Worm (Caenorhabditis elegans) whole organism, L1 larva: ENCODE results near the gene C06A12.3.

Experiments used
- C16A3.4 ChIP-seq: fragments of 150-350 bp; optimal IDR thresholded peaks from 2 replicates; lab custom pipeline; 2014; ENCODE audit warnings: missing biosample characterization, missing genetic modification characterization
- Y116A8C.19 ChIP-seq: sonication (generic microtip); optimal IDR thresholded peaks from 2 replicates; lab custom pipeline; 2016; ENCODE audit warnings: missing compliant biosample characterization, missing genetic modification characterization, borderline replicate concordance
- aly-2 ChIP-seq: fragments of 150-350 bp; optimal IDR thresholded peaks from 2 replicates; lab custom pipeline; 2014; ENCODE audit warnings: missing biosample characterization, missing genetic modification characterization
- blmp-1 ChIP-seq: fragments of 150-350 bp; optimal IDR thresholded peaks from 2 replicates; lab custom pipeline; 2014; ENCODE audit warnings: missing biosample characterization, missing genetic modification characterization
- ceh-8 ChIP-seq: fragments of 200-800 bp; sonication (Bioruptor generic); optimal IDR thresholded peaks from 2 replicates; lab custom pipeline; 2018; ENCODE audit warnings: mild to moderate bottlenecking, missing genetic modification characterization, moderate library complexity, missing compliant biosample characterization
- ceh-82 ChIP-seq, 3 experiments: fragments of 150-350 bp in 1 of 3; sonication (generic microtip) in 2 of 3; optimal IDR thresholded peaks; 2 replicates each; lab custom pipeline; 2014 to 2017; ENCODE audit warnings: missing biosample characterization in 3 of 3, missing genetic modification characterization in 3 of 3
- ceh-88 ChIP-seq: fragments of 200-800 bp; sonication (Bioruptor generic); IDR thresholded peaks from 2 replicates; pipeline ENCODE4 v1.3.6; 2022; ENCODE audit warnings: missing genetic modification characterization, missing compliant biosample characterization
- ceh-90 ChIP-seq: sonication (generic microtip); optimal IDR thresholded peaks from 2 replicates; lab custom pipeline; 2016; ENCODE audit warnings: missing genetic modification characterization, missing compliant biosample characterization
- dpl-1 ChIP-seq, 3 experiments: fragments of 150-350 bp in 2 of 3; sonication (generic microtip) in 1 of 3; optimal IDR thresholded peaks; 2 replicates each; lab custom pipeline; 2014 to 2017; ENCODE audit warnings: missing biosample characterization in 3 of 3, missing genetic modification characterization in 3 of 3, missing genetic modification reagents in 3 of 3
- dsc-1 ChIP-seq: sonication (generic microtip); optimal IDR thresholded peaks from 2 replicates; lab custom pipeline; 2016; ENCODE audit warnings: mild to moderate bottlenecking, missing genetic modification characterization, missing compliant biosample characterization
- efl-1 ChIP-seq, 4 experiments: fragments of 150-350 bp; optimal IDR thresholded peaks in 3 of 4; peaks in 1 of 4; 1 replicate in 1 of 4; 2 replicates in 3 of 4; lab custom pipeline; 2014; ENCODE audit warnings: missing biosample characterization in 2 of 4, missing genetic modification characterization in 2 of 4, missing genetic modification reagents in 2 of 4
- egl-27 ChIP-seq, 2 experiments: fragments of 150-350 bp in 1 of 2; sonication (generic microtip); optimal IDR thresholded peaks; 3 replicates each; lab custom pipeline; 2017 to 2018; ENCODE audit warnings: missing biosample characterization in 2 of 2, missing genetic modification characterization in 2 of 2, missing genetic modification reagents in 2 of 2
- elt-2 ChIP-seq: sonication (generic microtip); optimal IDR thresholded peaks from 2 replicates; lab custom pipeline; 2016; ENCODE audit warnings: missing genetic modification characterization, mild to moderate bottlenecking, inconsistent platforms, missing compliant biosample characterization, missing genetic modification reagents
- irx-1 ChIP-seq: sonication (generic microtip); optimal IDR thresholded peaks from 2 replicates; lab custom pipeline; 2016; ENCODE audit warnings: missing genetic modification characterization, missing compliant biosample characterization
- isw-1 ChIP-seq: fragments of 200-800 bp; sonication (Bioruptor generic); IDR thresholded peaks from 2 replicates; pipeline ENCODE4 v1.3.6; 2022; ENCODE audit warnings: missing genetic modification characterization, missing compliant biosample characterization
- lin-15B ChIP-seq: fragments of 150-350 bp; sonication (generic microtip); optimal IDR thresholded peaks from 3 replicates; lab custom pipeline; 2014; ENCODE audit warnings: missing biosample characterization, missing genetic modification characterization
- lin-35 ChIP-seq, 2 experiments: fragments of 150-350 bp; optimal IDR thresholded peaks; 2 replicates each; lab custom pipeline; 2014; ENCODE audit warnings: missing biosample characterization in 2 of 2, missing genetic modification characterization in 2 of 2, missing genetic modification reagents in 2 of 2
- lsy-2 ChIP-seq, 2 experiments: fragments of 150-350 bp; optimal IDR thresholded peaks; 2 replicates each; lab custom pipeline; 2014; ENCODE audit warnings: missing biosample characterization in 2 of 2, missing genetic modification characterization in 2 of 2
- mab-9 ChIP-seq: fragments of 200-800 bp; sonication (Bioruptor generic); IDR thresholded peaks from 2 replicates; pipeline ENCODE4 v1.3.6; 2022; ENCODE audit warnings: missing genetic modification reagents, missing genetic modification characterization, missing compliant biosample characterization
- nhr-12 ChIP-seq: sonication (generic microtip); optimal IDR thresholded peaks from 2 replicates; lab custom pipeline; 2017; ENCODE audit warnings: missing biosample characterization, missing genetic modification characterization
- nhr-20 ChIP-seq: sonication (generic microtip); optimal IDR thresholded peaks from 2 replicates; lab custom pipeline; 2016; ENCODE audit warnings: mild to moderate bottlenecking, missing genetic modification characterization, missing compliant biosample characterization
- nhr-47 ChIP-seq: sonication (generic microtip); optimal IDR thresholded peaks from 2 replicates; lab custom pipeline; 2016; ENCODE audit warnings: mild to moderate bottlenecking, missing genetic modification characterization, moderate library complexity, missing compliant biosample characterization
- nhr-71 ChIP-seq: sonication (generic microtip); optimal IDR thresholded peaks from 2 replicates; lab custom pipeline; 2016; ENCODE audit warnings: mild to moderate bottlenecking, missing genetic modification characterization, moderate library complexity, missing compliant biosample characterization
- nhr-90 ChIP-seq: sonication (generic microtip); optimal IDR thresholded peaks from 2 replicates; lab custom pipeline; 2016; ENCODE audit warnings: mild to moderate bottlenecking, missing genetic modification characterization, missing compliant biosample characterization; ENCODE audit not compliant: poor library complexity
- pax-3 ChIP-seq: fragments of 200-800 bp; sonication (Bioruptor generic); optimal IDR thresholded peaks from 2 replicates; lab custom pipeline; 2018; ENCODE audit warnings: mild to moderate bottlenecking, missing genetic modification characterization, moderate library complexity, missing compliant biosample characterization
- skn-1 ChIP-seq: fragments of 150-350 bp; optimal IDR thresholded peaks from 2 replicates; lab custom pipeline; 2014; ENCODE audit warnings: missing biosample characterization, missing genetic modification characterization
- snu-23 ChIP-seq: sonication (generic microtip); optimal IDR thresholded peaks from 2 replicates; lab custom pipeline; 2016; ENCODE audit warnings: missing genetic modification characterization, missing compliant biosample characterization
- sup-37 ChIP-seq: fragments of 200-800 bp; sonication (Bioruptor generic); optimal IDR thresholded peaks from 2 replicates; lab custom pipeline; 2018; ENCODE audit warnings: mild to moderate bottlenecking, missing genetic modification characterization, missing compliant biosample characterization
- swsn-7 ChIP-seq: sonication (generic microtip); optimal IDR thresholded peaks from 2 replicates; lab custom pipeline; 2016; ENCODE audit warnings: missing genetic modification characterization, missing compliant biosample characterization
- unc-130 ChIP-seq: fragments of 150-350 bp; optimal IDR thresholded peaks from 2 replicates; lab custom pipeline; 2017; ENCODE audit warnings: missing biosample characterization, missing genetic modification characterization, inconsistent platforms
- unc-98 ChIP-seq: fragments of 200-800 bp; sonication (Bioruptor generic); IDR thresholded peaks from 2 replicates; pipeline ENCODE4 v1.3.6; 2022; ENCODE audit warnings: missing genetic modification characterization, missing compliant biosample characterization
- zip-4 ChIP-seq: fragments of 200-800 bp; sonication (Bioruptor generic); optimal IDR thresholded peaks from 2 replicates; lab custom pipeline; 2018; ENCODE audit warnings: mild to moderate bottlenecking, missing genetic modification characterization, moderate library complexity, missing compliant biosample characterization
- ztf-11 ChIP-seq, 2 experiments: sonication (generic microtip); optimal IDR thresholded peaks; 2 replicates each; lab custom pipeline; 2016 to 2017; ENCODE audit warnings: missing genetic modification characterization in 2 of 2, missing biosample characterization in 1 of 2, missing compliant biosample characterization in 1 of 2

Gene C06A12.3

DNA sequence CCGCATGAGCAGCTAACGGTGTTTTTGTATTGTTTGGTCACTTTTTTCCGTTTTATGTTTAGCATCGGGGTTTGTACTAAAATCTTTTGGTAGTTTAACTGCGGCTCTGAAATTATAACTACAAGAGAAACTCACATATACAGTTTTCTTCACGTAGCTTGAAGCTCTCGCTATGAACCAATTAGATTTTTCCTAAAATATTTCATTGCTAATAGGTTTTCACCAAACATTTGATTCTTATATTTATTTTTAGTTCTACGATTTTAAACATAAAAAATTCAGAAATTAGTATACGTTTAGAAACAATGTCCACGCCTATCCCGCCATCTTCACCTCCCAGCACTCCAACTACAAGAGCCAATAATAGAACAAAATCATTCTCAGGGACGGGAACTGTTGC lies at the start of gene C06A12.3:
C06A12.3 (plus strand) TSS at position 301 of the 400 bp plus-strand sequence.
- TF ChIP-seq mab-9 = no peak
- no peak for TF ChIP-seq ztf-11 (tag; optimal IDR thresholded peaks at IDR 0.05; lab: Kevin White, UChicago)
- no peak for TF ChIP-seq egl-27 (tag; optimal IDR thresholded peaks at IDR 0.05; lab: Kevin White, UChicago)
- TF ChIP-seq unc-130 (tag; lab: Kevin White, UChicago) = no peak
- TF ChIP-seq ceh-8 = no peak
- TF ChIP-seq irx-1 = no peak
- TF ChIP-seq snu-23 (GFP tag; lab: Kevin White, UChicago) = no peak
- TF ChIP-seq Y116A8C.19 = no peak
- TF ChIP-seq lin-15B (tag; lab: Kevin White, UChicago) = no peak

DNA sequence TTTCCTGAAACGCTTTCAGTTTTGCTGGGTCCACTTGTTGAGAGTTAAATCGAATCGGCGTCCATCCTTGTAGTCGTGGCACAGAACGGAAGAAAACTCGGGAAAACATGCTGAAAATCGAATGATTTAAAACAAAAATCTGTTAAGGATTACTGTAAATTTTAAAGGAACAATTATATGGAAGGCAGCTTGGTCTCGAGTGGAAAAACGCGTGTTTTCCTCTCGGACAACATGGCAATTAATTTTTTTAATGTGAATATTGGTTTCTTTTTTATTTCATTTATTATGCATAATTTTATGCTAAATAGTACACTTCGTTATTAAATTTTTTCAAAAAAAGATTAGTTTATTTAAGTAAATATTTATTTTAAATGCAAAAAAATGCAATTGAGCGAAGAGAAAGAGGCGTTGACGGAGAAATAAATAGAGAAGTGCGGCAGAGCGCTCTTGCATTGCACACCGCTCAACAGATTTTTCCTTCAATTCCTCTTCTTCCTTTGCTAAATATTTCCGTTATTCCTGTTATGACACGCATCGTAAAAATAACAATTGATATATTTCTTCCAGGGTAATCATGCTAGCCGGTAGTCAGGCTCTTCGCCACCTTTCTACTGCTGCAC lies 47.4 kb upstream of the C06A12.3 start, which contains the start of the genes C30H6.9 and dlat-2:
C30H6.9 (minus strand) TSS at position 110 of the 620 bp plus-strand sequence.
dlat-2 (plus strand) TSS at position 566 of the 620 bp plus-strand sequence.
- TF ChIP-seq nhr-90 (peak; percentile 9), lin-35 (GFP tag; optimal IDR thresholded peaks at IDR 0.05; lab: Kevin White, UChicago) (peak; percentile 24 to 47), unc-98 (GFP tag; lab: Robert Waterston, UW) (no peak), skn-1 (tag; lab: Kevin White, UChicago) (peak; percentile 3), ceh-82 (tag; optimal IDR thresholded peaks at IDR 0.05; lab: Kevin White, UChicago) (no peak), nhr-47 (peak; percentile 24), efl-1 (optimal IDR thresholded peaks at IDR 0.05; lab: Kevin White, UChicago) (peak; percentile 20 to 25), efl-1 (GFP tag; optimal IDR thresholded peaks at IDR 0.05 in 1 of 2; lab: Kevin White, UChicago) (peak in 1 of 2 experiments; percentile 35), dpl-1 (GFP tag; optimal IDR thresholded peaks at IDR 0.05; lab: Kevin White, UChicago) (peak in 2 of 3 experiments; percentile 21 to 49), nhr-20 (tag; lab: Kevin White, UChicago) (peak; percentile 22), C16A3.4 (tag; lab: Kevin White, UChicago) (peak; percentile 11), lsy-2 (tag; optimal IDR thresholded peaks at IDR 0.05; lab: Kevin White, UChicago) (peak; percentile 19 to 50), lin-15B (tag; lab: Kevin White, UChicago) (peak; percentile 13), aly-2 (tag; lab: Kevin White, UChicago) (no peak), snu-23 (GFP tag; lab: Kevin White, UChicago) (peak; percentile 15), blmp-1 (tag; lab: Kevin White, UChicago) (peak; percentile 46)
- TF ChIP-seq, all 84 proteins: peak for 12

DNA sequence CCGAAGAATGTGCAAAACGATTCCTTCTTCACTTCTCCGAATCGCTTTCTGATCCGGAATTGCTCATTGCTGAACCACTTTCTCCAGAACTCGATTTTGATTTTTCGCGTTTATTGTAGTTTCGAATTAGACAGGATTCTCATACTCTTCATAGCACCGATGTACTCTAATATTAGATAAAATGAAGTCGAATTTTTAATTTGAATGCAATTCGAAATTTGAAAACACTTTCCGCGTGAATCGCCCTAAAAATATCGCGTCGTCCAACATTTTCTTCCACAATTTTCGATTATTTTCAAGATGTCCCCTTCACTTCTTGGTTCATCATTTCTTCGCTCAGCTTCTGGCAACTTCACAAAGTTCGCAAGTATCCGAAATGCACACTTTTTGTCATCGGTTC lies 45.5 kb upstream of the C06A12.3 start, which contains the start of gene C30H6.8:
C30H6.8 (plus strand) TSS at position 301 of the 400 bp plus-strand sequence.
- TF ChIP-seq nhr-71 = no peak
- no peak for TF ChIP-seq swsn-7
- no peak for TF ChIP-seq zip-4
- TF ChIP-seq dsc-1 = no peak

DNA sequence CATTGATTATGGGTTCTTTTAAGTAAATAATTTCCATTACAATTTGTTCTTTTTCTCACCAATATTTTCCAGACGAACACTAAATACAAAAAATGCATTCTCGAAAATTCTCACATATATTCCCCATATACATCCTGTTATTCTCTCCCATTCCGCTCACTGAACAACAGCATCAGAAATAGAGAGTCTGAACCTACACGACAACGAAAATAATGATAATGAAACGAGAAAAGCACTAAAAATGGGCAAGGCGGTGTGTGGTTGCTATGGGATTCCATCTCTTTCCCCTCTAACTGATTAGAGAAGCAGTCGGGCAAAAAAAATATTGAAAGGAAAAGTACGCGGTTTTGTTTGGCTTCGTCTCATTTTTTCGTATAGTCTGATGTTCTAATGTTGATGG lies 44.5 kb upstream of the C06A12.3 start, which contains the start of gene C30H6.12:
C30H6.12 (plus strand) TSS at position 301 of the 400 bp plus-strand sequence.
- TF ChIP-seq lsy-2 (tag; optimal IDR thresholded peaks at IDR 0.05; lab: Kevin White, UChicago) = no peak
- TF ChIP-seq sup-37 (GFP tag; lab: Kevin White, UChicago) = no peak
- TF ChIP-seq ceh-90 (tag; lab: Kevin White, UChicago) = no peak
- TF ChIP-seq ceh-88 (GFP tag; lab: Robert Waterston, UW) = no peak
- no peak for TF ChIP-seq isw-1 (GFP tag; lab: Robert Waterston, UW)
- no peak for TF ChIP-seq unc-130 (tag; lab: Kevin White, UChicago)
- no peak for TF ChIP-seq nhr-47

DNA sequence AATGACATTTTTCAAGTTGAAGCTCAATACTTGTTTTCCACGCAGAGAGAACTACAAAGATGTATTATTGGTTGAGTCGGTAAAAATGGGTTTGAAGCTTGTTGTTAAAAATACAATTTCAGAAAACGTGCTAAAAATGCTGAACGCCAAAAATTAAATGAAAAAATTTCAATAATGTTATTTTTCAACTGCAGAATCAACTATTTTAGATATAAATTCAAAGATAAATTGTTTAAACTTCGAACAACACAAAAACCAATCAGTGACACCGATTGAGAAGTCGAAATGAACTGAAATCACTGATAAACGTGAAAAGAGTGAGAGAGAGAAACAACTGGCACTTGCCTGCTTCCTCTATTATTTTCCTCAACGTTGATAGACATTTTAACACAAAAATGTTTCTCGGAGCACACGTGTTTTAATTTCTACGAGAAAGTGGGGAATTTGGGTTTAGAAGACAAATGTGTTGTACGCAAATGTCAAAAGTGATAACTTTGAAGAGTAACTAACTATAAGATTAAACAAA lies 40.0 kb upstream of the C06A12.3 start, which contains the start of gene T02D1.8:
T02D1.8 (minus strand) TSS at position 51 of the 526 bp plus-strand sequence.
- TF ChIP-seq nhr-71 = peak; percentile 22
- no peak for TF ChIP-seq pax-3 (tag; lab: Kevin White, UChicago)
- TF ChIP-seq nhr-12 (tag; lab: Kevin White, UChicago) = no peak
- TF ChIP-seq elt-2 = peak; percentile 55
